Fruit fly (Drosophila melanogaster) whole organism, embryonic: ENCODE results near the gene CG8507.
A peak's percentile ranks its signal among the peaks of the same experiment; 100 is the strongest.

Experiments used
- Atf-2 ChIP-seq: fragments of 200-800 bp; sonication (Bioruptor generic); optimal IDR thresholded peaks from 2 replicates; lab custom pipeline; 2016; ENCODE audit warnings: missing biosample characterization, missing genetic modification characterization
- B-H1 ChIP-seq: fragments of 200-800 bp; sonication (Bioruptor generic); IDR thresholded peaks from 3 replicates; pipeline ENCODE4 v1.3.6; 2022; ENCODE audit warnings: missing biosample characterization, missing genetic modification characterization
- Bdp1 ChIP-seq: fragments of 200-800 bp; sonication (Bioruptor generic); optimal IDR thresholded peaks from 3 replicates; lab custom pipeline; 2016; ENCODE audit warnings: missing biosample characterization, missing genetic modification characterization
- CG10321 ChIP-seq: fragments of 200-800 bp; sonication (Bioruptor generic); IDR thresholded peaks from 2 replicates; pipeline ENCODE4 v1.3.6; 2022; ENCODE audit warnings: missing biosample characterization, missing genetic modification characterization
- CG11695 ChIP-seq: fragments of 200-800 bp; sonication (Bioruptor generic); IDR thresholded peaks from 3 replicates; pipeline ENCODE4 v1.3.6; 2022; ENCODE audit warnings: missing biosample characterization, missing genetic modification characterization
- CG12155 ChIP-seq: fragments of 200-800 bp; sonication (Bioruptor generic); optimal IDR thresholded peaks from 3 replicates; lab custom pipeline; 2016; ENCODE audit warnings: missing biosample characterization, missing genetic modification characterization
- CG13424 ChIP-seq: fragments of 200-800 bp; sonication (Bioruptor generic); optimal IDR thresholded peaks from 2 replicates; lab custom pipeline; 2019; ENCODE audit warnings: missing biosample characterization, mild to moderate bottlenecking, missing genetic modification characterization, moderate library complexity
- CG14014 ChIP-seq: fragments of 200-800 bp; sonication (Bioruptor generic); IDR thresholded peaks from 2 replicates; pipeline ENCODE4 v1.3.6; 2022; ENCODE audit warnings: missing biosample characterization, missing genetic modification characterization
- CG1792 ChIP-seq: fragments of 200-800 bp; sonication (Bioruptor generic); optimal IDR thresholded peaks from 2 replicates; lab custom pipeline; 2016; ENCODE audit warnings: missing biosample characterization, missing genetic modification characterization
- CG30020 ChIP-seq: fragments of 200-800 bp; optimal IDR thresholded peaks from 2 replicates; lab custom pipeline; 2019; ENCODE audit warnings: missing biosample characterization, mild to moderate bottlenecking, missing genetic modification characterization, moderate library complexity
- CG3065 ChIP-seq: fragments of 200-800 bp; sonication (Bioruptor generic); optimal IDR thresholded peaks from 2 replicates; lab custom pipeline; 2016; ENCODE audit warnings: missing biosample characterization, missing genetic modification characterization
- CG31365 ChIP-seq: fragments of 200-800 bp; sonication (Bioruptor generic); optimal IDR thresholded peaks from 2 replicates; lab custom pipeline; 2018; ENCODE audit warnings: missing biosample characterization, mild to moderate bottlenecking, missing genetic modification characterization
- CG3838 ChIP-seq: fragments of 200-800 bp; sonication (Bioruptor generic); optimal IDR thresholded peaks from 3 replicates; lab custom pipeline; 2016; ENCODE audit warnings: missing biosample characterization, missing genetic modification characterization
- CG4854 ChIP-seq: fragments of 200-800 bp; sonication (Bioruptor generic); optimal IDR thresholded peaks from 2 replicates; lab custom pipeline; 2016; ENCODE audit warnings: missing biosample characterization, missing genetic modification characterization, inconsistent platforms
- CG7357 ChIP-seq: fragments of 200-800 bp; sonication (Bioruptor generic); IDR thresholded peaks from 3 replicates; pipeline ENCODE4 v1.3.6; 2022; ENCODE audit warnings: missing biosample characterization, missing genetic modification characterization
- CG7786 ChIP-seq: fragments of 200-800 bp; sonication (Bioruptor generic); optimal IDR thresholded peaks from 2 replicates; lab custom pipeline; 2016; ENCODE audit warnings: missing biosample characterization, missing genetic modification characterization
- CG7963 ChIP-seq: fragments of 200-800 bp; sonication (Bioruptor generic); IDR thresholded peaks from 3 replicates; pipeline ENCODE4 v1.3.6; 2022; ENCODE audit warnings: missing biosample characterization, missing genetic modification characterization; ENCODE audit not compliant: partially characterized antibody
- CG8944 ChIP-seq: fragments of 200-800 bp; sonication (Bioruptor generic); optimal IDR thresholded peaks from 3 replicates; lab custom pipeline; 2016; ENCODE audit warnings: missing biosample characterization, missing genetic modification characterization
- CG9215 ChIP-seq: fragments of 200-800 bp; sonication (Bioruptor generic); IDR thresholded peaks from 2 replicates; pipeline ENCODE4 v1.3.6; 2022; ENCODE audit warnings: missing biosample characterization, missing genetic modification characterization
- CG9437 ChIP-seq: fragments of 200-800 bp; sonication (Bioruptor generic); optimal IDR thresholded peaks from 2 replicates; lab custom pipeline; 2018; ENCODE audit warnings: missing biosample characterization, mild to moderate bottlenecking, missing genetic modification characterization
- CG9727 ChIP-seq: fragments of 200-800 bp; sonication (Bioruptor generic); optimal IDR thresholded peaks from 3 replicates; lab custom pipeline; 2017; ENCODE audit warnings: missing biosample characterization, mild to moderate bottlenecking, missing genetic modification characterization
- CG9932 ChIP-seq: fragments of 200-800 bp; sonication (Bioruptor generic); IDR thresholded peaks from 2 replicates; pipeline ENCODE4 v1.3.6; 2022; ENCODE audit warnings: missing biosample characterization, missing genetic modification characterization
- Fer1 ChIP-seq: fragments of 200-800 bp; sonication (Bioruptor generic); optimal IDR thresholded peaks from 2 replicates; lab custom pipeline; 2017; ENCODE audit warnings: missing biosample characterization, mild to moderate bottlenecking, missing genetic modification characterization
- HmgD ChIP-seq: fragments of 200-800 bp; sonication (Bioruptor generic); optimal IDR thresholded peaks from 3 replicates; lab custom pipeline; 2016; ENCODE audit warnings: missing biosample characterization, missing genetic modification characterization
- MTF-1 ChIP-seq: fragments of 200-800 bp; sonication (Bioruptor generic); optimal IDR thresholded peaks from 2 replicates; lab custom pipeline; 2018; ENCODE audit warnings: missing biosample characterization, mild to moderate bottlenecking, missing genetic modification characterization, borderline replicate concordance
- Mes4 ChIP-seq: fragments of 200-800 bp; sonication (Bioruptor generic); optimal IDR thresholded peaks from 2 replicates; lab custom pipeline; 2016; ENCODE audit warnings: missing biosample characterization, missing genetic modification characterization
- Oli ChIP-seq: fragments of 200-800 bp; sonication (Bioruptor generic); optimal IDR thresholded peaks from 2 replicates; lab custom pipeline; 2018; ENCODE audit warnings: missing biosample characterization, mild to moderate bottlenecking, missing genetic modification characterization, moderate library complexity
- PHDP ChIP-seq: fragments of 200-800 bp; sonication (Bioruptor generic); optimal IDR thresholded peaks from 3 replicates; lab custom pipeline; 2018; ENCODE audit warnings: missing biosample characterization, mild to moderate bottlenecking, missing genetic modification characterization, moderate library complexity
- Ptx1 ChIP-seq: fragments of 200-800 bp; sonication (Bioruptor generic); IDR thresholded peaks from 2 replicates; pipeline ENCODE4 v1.3.6; 2022; ENCODE audit warnings: missing biosample characterization, missing genetic modification characterization
- Rx ChIP-seq: fragments of 200-800 bp; sonication (Bioruptor generic); IDR thresholded peaks from 2 replicates; pipeline ENCODE4 v1.3.6; 2022; ENCODE audit warnings: missing biosample characterization, missing genetic modification characterization
- Spps ChIP-seq: fragments of 200-800 bp; sonication (Bioruptor generic); optimal IDR thresholded peaks from 2 replicates; lab custom pipeline; 2018; ENCODE audit warnings: missing biosample characterization, mild to moderate bottlenecking, missing genetic modification characterization
- Taf1 ChIP-seq: fragments of 200-800 bp; sonication (Bioruptor generic); IDR thresholded peaks from 2 replicates; pipeline ENCODE4 v1.3.6; 2022; ENCODE audit warnings: missing biosample characterization, missing genetic modification characterization
- Trl ChIP-seq, 3 experiments: fragments of >200 bp in 2 of 3; fragments of 200-800 bp in 1 of 3; sonication (Bioruptor generic) in 1 of 3; optimal IDR thresholded peaks; 2 replicates in 1 of 3; 3 replicates in 2 of 3; lab custom pipeline; 2016 to 2017; ENCODE audit warnings: missing biosample characterization in 1 of 3, missing genetic modification characterization in 1 of 3
- YL-1 ChIP-seq: fragments of 200-800 bp; sonication (Bioruptor generic); optimal IDR thresholded peaks from 3 replicates; lab custom pipeline; 2017; ENCODE audit warnings: missing biosample characterization, mild to moderate bottlenecking, missing genetic modification characterization
- ara ChIP-seq: fragments of 200-800 bp; sonication (Bioruptor generic); IDR thresholded peaks from 2 replicates; pipeline ENCODE4 v1.3.6; 2022; ENCODE audit warnings: missing biosample characterization, missing genetic modification characterization
- dmrt99B ChIP-seq: fragments of 200-800 bp; sonication (Bioruptor generic); optimal IDR thresholded peaks from 2 replicates; lab custom pipeline; 2018; ENCODE audit warnings: missing biosample characterization, mild to moderate bottlenecking, missing genetic modification characterization, moderate library complexity
- fd96Cb ChIP-seq: fragments of 200-800 bp; sonication (Bioruptor generic); optimal IDR thresholded peaks from 2 replicates; lab custom pipeline; 2018; ENCODE audit warnings: missing biosample characterization, mild to moderate bottlenecking, missing genetic modification characterization, moderate library complexity
- gro ChIP-seq: fragments of 200-800 bp; sonication (Bioruptor generic); optimal IDR thresholded peaks from 2 replicates; lab custom pipeline; 2016; ENCODE audit warnings: missing biosample characterization, missing genetic modification characterization
- ham ChIP-seq: fragments of 200-800 bp; sonication (Bioruptor generic); IDR thresholded peaks from 2 replicates; pipeline ENCODE4 v1.3.6; 2022; ENCODE audit warnings: missing biosample characterization, missing genetic modification characterization
- ind ChIP-seq: fragments of 200-800 bp; sonication (Bioruptor generic); optimal IDR thresholded peaks from 3 replicates; lab custom pipeline; 2016; ENCODE audit warnings: missing biosample characterization, missing genetic modification characterization
- insv ChIP-seq, 2 experiments: fragments of 200-800 bp; sonication (Bioruptor generic); optimal IDR thresholded peaks; 3 replicates each; lab custom pipeline; 2016 to 2018; ENCODE audit warnings: missing biosample characterization in 2 of 2, missing genetic modification characterization in 2 of 2
- ken ChIP-seq: fragments of 200-800 bp; sonication (Bioruptor generic); IDR thresholded peaks from 3 replicates; pipeline ENCODE4 v1.3.6; 2022; ENCODE audit warnings: missing biosample characterization, missing genetic modification characterization
- mirr ChIP-seq: fragments of 200-800 bp; sonication (Bioruptor generic); optimal IDR thresholded peaks from 3 replicates; lab custom pipeline; 2018; ENCODE audit warnings: missing biosample characterization, mild to moderate bottlenecking, missing genetic modification characterization
- phol ChIP-seq: fragments of 200-800 bp; sonication (Bioruptor generic); optimal IDR thresholded peaks from 3 replicates; lab custom pipeline; 2018; ENCODE audit warnings: missing biosample characterization, mild to moderate bottlenecking, missing genetic modification characterization, moderate library complexity
- pum ChIP-seq: fragments of 200-800 bp; sonication (Bioruptor generic); optimal IDR thresholded peaks from 2 replicates; lab custom pipeline; 2016; ENCODE audit warnings: missing biosample characterization, missing genetic modification characterization
- rib ChIP-seq: fragments of 200-800 bp; sonication (Bioruptor generic); IDR thresholded peaks from 2 replicates; pipeline ENCODE4 v1.3.6; 2022; ENCODE audit warnings: missing biosample characterization, missing genetic modification characterization
- sc ChIP-seq, 3 experiments: fragments of >200 bp in 2 of 3; fragments of 200-800 bp in 1 of 3; sonication (Bioruptor generic) in 1 of 3; optimal IDR thresholded peaks; 2 replicates in 2 of 3; 3 replicates in 1 of 3; lab custom pipeline; 2017; ENCODE audit warnings: mild to moderate bottlenecking in 1 of 3, missing biosample characterization in 1 of 3, missing genetic modification characterization in 1 of 3, missing genetic modification reagents in 1 of 3
- tin ChIP-seq: fragments of 200-800 bp; sonication (Bioruptor generic); optimal IDR thresholded peaks from 3 replicates; lab custom pipeline; 2016; ENCODE audit warnings: missing biosample characterization, missing genetic modification characterization
- unc-4 ChIP-seq: fragments of 200-800 bp; sonication (Bioruptor generic); IDR thresholded peaks from 2 replicates; pipeline ENCODE4 v1.3.6; 2022; ENCODE audit warnings: missing biosample characterization, missing genetic modification characterization; ENCODE audit not compliant: partially characterized antibody
- yki ChIP-seq: fragments of >200 bp; optimal IDR thresholded peaks from 3 replicates; lab custom pipeline; 2018

The CG8507 gene

DNA sequence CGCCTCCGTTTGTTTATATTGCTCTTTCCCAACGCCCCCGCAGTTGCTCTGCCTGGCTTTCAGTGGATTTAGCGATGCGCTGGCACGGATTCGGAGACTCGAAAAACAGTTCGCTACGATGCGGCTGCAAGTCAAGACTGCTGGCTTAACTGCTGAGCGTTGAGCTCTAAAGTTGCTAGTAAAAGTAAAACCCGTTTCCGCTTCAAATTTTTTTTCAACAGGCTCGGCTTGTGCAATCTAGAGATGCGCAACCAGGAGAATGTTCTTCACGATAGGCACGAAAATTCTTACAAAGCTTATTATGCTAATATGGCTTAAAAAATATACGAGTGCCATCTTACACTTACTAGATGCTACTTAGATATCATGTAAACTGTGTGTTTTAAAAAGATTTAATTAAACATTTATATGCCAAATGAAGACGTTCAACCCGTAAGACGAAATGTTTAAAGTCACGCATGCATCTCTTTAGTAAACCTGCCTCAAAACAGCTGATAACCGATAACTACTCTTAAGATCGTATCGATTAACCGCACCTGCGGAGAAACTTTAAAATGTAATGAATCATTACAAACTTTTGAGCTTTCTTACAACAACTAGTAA lies 43.9 kb upstream of the CG8507 start, which contains the start of gene CG12948 (continued):
- TF ChIP-seq ham (GFP tag; lab: Robert Waterston, UW) (no peak), mirr (GFP tag; lab: Kevin White, UChicago) (no peak), CG12155 (GFP tag; lab: Kevin White, UChicago) (peak; percentile 39), dmrt99B (tag; lab: Kevin White, UChicago) (no peak), yki (lab: Kevin White, UChicago) (no peak), CG11695 (GFP tag; lab: Robert Waterston, UW) (no peak), CG30020 (tag; lab: Kevin White, UChicago) (peak; percentile 40), ind (GFP tag; lab: Kevin White, UChicago) (peak; percentile 45), CG4854 (GFP tag; lab: Kevin White, UChicago) (peak; percentile 9), CG9215 (GFP tag; lab: Robert Waterston, UW) (0 out of 2 replicates have a peak, but pooled peaks have one; percentile 44), CG8944 (GFP tag; lab: Kevin White, UChicago) (peak; percentile 21), fd96Cb (tag; lab: Kevin White, UChicago) (peak; percentile 3), CG7357 (no peak), CG7963 (GFP tag; lab: Robert Waterston, UW) (peak; percentile 66; the same call in 2 of the 3 replicates), PHDP (tag; lab: Kevin White, UChicago) (peak; percentile 64), Taf1 (GFP tag; lab: Robert Waterston, UW) (0 out of 2 replicates have a peak, but pooled peaks have one; percentile 15), pum (peak; percentile 16), Mes4 (no peak), CG1792 (peak; percentile 16), CG31365 (tag; lab: Kevin White, UChicago) (peak; percentile 19), rib (GFP tag; lab: Robert Waterston, UW) (no peak), CG9437 (peak; percentile 30), Fer1 (peak; percentile 57), Trl (optimal IDR thresholded peaks at IDR 0.05; lab: Kevin White, UChicago) (no peak), Trl (GFP tag; optimal IDR thresholded peaks at IDR 0.05; lab: Kevin White, UChicago) (peak; percentile 52), CG9727 (GFP tag; lab: Kevin White, UChicago) (peak; percentile 61), Atf-2 (GFP tag; lab: Kevin White, UChicago) (peak; percentile 22), CG13424 (tag; lab: Kevin White, UChicago) (peak; percentile 69), Ptx1 (GFP tag; lab: Robert Waterston, UW) (0 out of 2 replicates have a peak, but pooled peaks have one; percentile 43), unc-4 (GFP tag; lab: Robert Waterston, UW) (peak; percentile 94), CG10321 (GFP tag; lab: Robert Waterston, UW) (no peak), Oli (tag; lab: Kevin White, UChicago) (no peak), CG3838 (GFP tag; lab: Kevin White, UChicago) (no peak), gro (GFP tag; lab: Kevin White, UChicago) (peak; percentile 55), Bdp1 (GFP tag; lab: Kevin White, UChicago) (peak; percentile 23), B-H1 (GFP tag; lab: Robert Waterston, UW) (no peak), ken (GFP tag; lab: Robert Waterston, UW) (no peak), Rx (GFP tag; lab: Robert Waterston, UW) (no peak), CG9932 (peak; percentile 77), YL-1 (GFP tag; lab: Kevin White, UChicago) (peak; percentile 45), Spps (tag; lab: Kevin White, UChicago) (peak; percentile 4), CG7786 (GFP tag; lab: Kevin White, UChicago) (peak; percentile 36), CG14014 (peak; percentile 53), tin (GFP tag; lab: Kevin White, UChicago) (peak; percentile 50), HmgD (GFP tag; lab: Kevin White, UChicago) (peak; percentile 21), sc (optimal IDR thresholded peaks at IDR 0.05; lab: Kevin White, UChicago) (no peak), sc (GFP tag; optimal IDR thresholded peaks at IDR 0.05; lab: Kevin White, UChicago) (no peak), MTF-1 (GFP tag; lab: Kevin White, UChicago) (no peak), phol (tag; lab: Kevin White, UChicago) (peak; percentile 45), CG3065 (GFP tag; lab: Kevin White, UChicago) (no peak), insv (GFP tag; optimal IDR thresholded peaks at IDR 0.05; lab: Kevin White, UChicago) (peak in 1 of 2 experiments; percentile 32), ara (no peak)
